Worm (Caenorhabditis elegans): ENCODE data around the gene col-184.

Gene col-184

DNA sequence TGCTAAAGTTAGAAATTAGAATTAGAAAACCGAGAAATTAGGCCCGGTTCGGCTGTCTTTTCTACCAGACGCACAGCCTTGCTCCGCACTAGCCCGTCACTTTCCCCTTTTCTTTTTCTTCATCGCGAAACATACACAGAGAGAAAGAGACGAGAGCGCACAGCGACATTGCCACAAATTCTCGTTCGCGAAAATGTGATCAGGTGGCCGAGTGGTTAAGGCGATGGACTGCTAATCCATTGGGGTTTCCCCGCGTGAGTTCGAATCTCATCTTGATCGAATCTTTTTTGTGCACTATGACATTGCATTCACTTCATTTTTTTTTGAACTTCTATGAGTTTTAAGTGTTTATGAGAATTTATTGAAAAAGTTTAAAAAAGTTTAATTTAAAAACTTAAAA, 26.8 kb upstream of the col-184 start (continued):
- no peak for TF ChIP-seq ztf-11 (tag; optimal IDR thresholded peaks at IDR 0.05)
- TF ChIP-seq nhr-67 (tag; optimal IDR thresholded peaks at IDR 0.05) = no peak
- TF ChIP-seq tbx-2 (tag; optimal IDR thresholded peaks at IDR 0.05) = peak; percentile 44
- TF ChIP-seq ama-1 (optimal IDR thresholded peaks at IDR 0.05) = no peak
- TF ChIP-seq mml-1 (tag; optimal IDR thresholded peaks at IDR 0.05) = no peak
- no peak for TF ChIP-seq ztf-4 (tag; optimal IDR thresholded peaks at IDR 0.05)
- peak; percentile 44 for TF ChIP-seq ceh-82 (tag; optimal IDR thresholded peaks at IDR 0.05)

DNA sequence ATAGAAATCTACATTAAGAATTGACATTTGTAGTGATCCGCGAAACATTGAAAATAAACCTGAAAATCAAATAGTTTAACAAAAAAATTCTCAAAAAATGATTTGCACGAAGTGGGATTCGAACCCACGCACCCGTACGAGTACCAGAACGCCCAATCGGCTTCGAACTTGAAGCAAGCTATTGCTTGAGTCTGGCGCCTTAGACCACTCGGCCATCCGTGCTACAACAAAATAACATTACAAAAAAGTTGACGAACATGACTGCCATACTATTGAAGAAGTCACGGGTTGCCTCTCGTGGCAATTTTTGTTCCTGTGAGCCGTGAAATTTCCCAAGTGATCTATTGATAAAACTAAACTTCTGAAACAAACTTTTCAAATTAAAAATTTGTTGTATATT, 26.0 kb upstream of the col-184 start:
- TF ChIP-seq zag-1 (tag; optimal IDR thresholded peaks at IDR 0.05) (no peak), fos-1 (tag; optimal IDR thresholded peaks at IDR 0.05) (no peak), nhr-11 (tag; optimal IDR thresholded peaks at IDR 0.05) (no peak), pqm-1 (tag; optimal IDR thresholded peaks at IDR 0.05) (no peak), nhr-77 (tag; optimal IDR thresholded peaks at IDR 0.05) (no peak), elt-3 (tag; optimal IDR thresholded peaks at IDR 0.05) (no peak), nfya-1 (tag; optimal IDR thresholded peaks at IDR 0.05; ENCODE audit: insufficient read depth) (no peak), elt-2 (tag; optimal IDR thresholded peaks at IDR 0.05) (no peak), fkh-10 (GFP tag; optimal IDR thresholded peaks at IDR 0.05) (no peak), ceh-16 (tag; optimal IDR thresholded peaks at IDR 0.05) (no peak), ztf-11 (tag; optimal IDR thresholded peaks at IDR 0.05) (no peak), pha-4 (tag; optimal IDR thresholded peaks at IDR 0.05) (no peak), elt-1 (tag; optimal IDR thresholded peaks at IDR 0.05) (no peak), sea-2 (GFP tag; optimal IDR thresholded peaks at IDR 0.05) (no peak), ama-1 (optimal IDR thresholded peaks at IDR 0.05) (no peak)

DNA sequence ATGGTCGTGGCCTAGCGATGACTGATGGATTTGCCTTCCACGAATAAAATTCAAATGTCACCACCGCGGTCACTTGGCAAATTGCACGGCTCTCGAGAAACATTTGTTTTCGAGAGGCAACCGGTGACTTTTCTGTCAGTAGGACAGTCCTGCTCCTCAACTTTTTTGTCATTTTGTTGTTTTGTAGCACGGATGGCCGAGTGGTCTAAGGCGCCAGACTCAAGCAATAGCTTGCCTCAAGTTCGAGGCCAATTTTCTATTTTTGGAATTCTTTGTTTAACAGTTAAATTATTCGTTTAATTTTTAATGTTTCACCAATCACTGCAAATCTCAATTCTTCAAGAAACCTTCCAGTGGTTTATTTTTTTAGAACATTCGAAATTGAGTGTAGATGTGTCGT, 25.0 kb upstream of the col-184 start:
- no peak for TF ChIP-seq daf-12 (tag; optimal IDR thresholded peaks at IDR 0.05)
- TF ChIP-seq pha-4 (tag; optimal IDR thresholded peaks at IDR 0.05) = no peak
- no peak for TF ChIP-seq nhr-237 (tag; optimal IDR thresholded peaks at IDR 0.05)
- TF ChIP-seq eor-1 (tag; optimal IDR thresholded peaks at IDR 0.05) = no peak
- TF ChIP-seq nhr-43 (tag; optimal IDR thresholded peaks at IDR 0.05; ENCODE audit: poor library complexity, severe bottlenecking) = no peak
- TF ChIP-seq nhr-67 (tag; optimal IDR thresholded peaks at IDR 0.05) = no peak
- no peak for TF ChIP-seq mdl-1 (tag; optimal IDR thresholded peaks at IDR 0.05)
- TF ChIP-seq hmg-11 (tag; optimal IDR thresholded peaks at IDR 0.05) = no peak
- TF ChIP-seq zag-1 (tag; optimal IDR thresholded peaks at IDR 0.05) = no peak
- no peak for TF ChIP-seq nhr-11 (tag; optimal IDR thresholded peaks at IDR 0.05)
- TF ChIP-seq fos-1 (tag; optimal IDR thresholded peaks at IDR 0.05) = no peak
- no peak for TF ChIP-seq ama-1 (optimal IDR thresholded peaks at IDR 0.05)
- TF ChIP-seq nhr-28 (tag; optimal IDR thresholded peaks at IDR 0.05) = no peak
- no peak for TF ChIP-seq ceh-9 (tag; optimal IDR thresholded peaks at IDR 0.05)
- TF ChIP-seq jun-1 (tag; optimal IDR thresholded peaks at IDR 0.05) = no peak
- no peak for TF ChIP-seq elt-3 (tag; optimal IDR thresholded peaks at IDR 0.05)
- TF ChIP-seq lsy-12 (tag; optimal IDR thresholded peaks at IDR 0.05) = no peak
- no peak for TF ChIP-seq fkh-2 (tag; optimal IDR thresholded peaks at IDR 0.05)
- TF ChIP-seq elt-2 (tag; optimal IDR thresholded peaks at IDR 0.05) = no peak

DNA sequence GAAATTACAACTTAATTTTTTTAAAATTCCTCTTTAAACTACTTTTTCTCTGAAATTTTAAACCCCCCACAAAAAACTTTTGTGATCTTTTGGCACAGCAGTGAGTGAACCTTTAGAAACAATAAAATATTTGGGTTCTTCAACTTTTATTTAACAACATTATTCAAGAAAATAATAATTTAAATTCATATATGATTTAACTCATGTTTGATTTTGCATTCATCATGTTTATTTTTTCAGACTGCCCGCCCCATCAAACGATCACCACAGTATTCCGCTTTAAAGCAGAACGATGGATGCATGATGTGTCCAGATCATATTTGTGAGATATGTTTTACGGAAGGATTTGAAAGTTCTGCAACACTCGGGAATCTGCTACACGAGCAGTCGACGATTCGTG, 22.8 kb upstream of the col-184 start, which contains the start of gene set-8:
set-8 (plus strand) TSS at position 301 of the 400 bp plus-strand sequence.
- no peak for TF ChIP-seq jun-1 (tag; optimal IDR thresholded peaks at IDR 0.05)
- no peak for TF ChIP-seq nhr-11 (tag; optimal IDR thresholded peaks at IDR 0.05)
- TF ChIP-seq elt-3 (tag; optimal IDR thresholded peaks at IDR 0.05) = no peak
- TF ChIP-seq egl-5 (tag; optimal IDR thresholded peaks at IDR 0.05) = no peak
- TF ChIP-seq pha-4 (tag; optimal IDR thresholded peaks at IDR 0.05) = no peak
- no peak for TF ChIP-seq ceh-28 (tag; optimal IDR thresholded peaks at IDR 0.05)
- no peak for TF ChIP-seq ama-1 (optimal IDR thresholded peaks at IDR 0.05)
- TF ChIP-seq lin-15B (tag; optimal IDR thresholded peaks at IDR 0.05) = no peak
- TF ChIP-seq pqm-1 (tag; optimal IDR thresholded peaks at IDR 0.05) = no peak
- no peak for TF ChIP-seq daf-12 (tag; optimal IDR thresholded peaks at IDR 0.05)
- TF ChIP-seq elt-1 (tag; optimal IDR thresholded peaks at IDR 0.05) = no peak
- no peak for TF ChIP-seq nfya-1 (tag; optimal IDR thresholded peaks at IDR 0.05; ENCODE audit: insufficient read depth)
- TF ChIP-seq tbx-2 (tag; optimal IDR thresholded peaks at IDR 0.05) = no peak
- no peak for TF ChIP-seq nhr-237 (tag; optimal IDR thresholded peaks at IDR 0.05)
- no peak for TF ChIP-seq ceh-82 (tag; optimal IDR thresholded peaks at IDR 0.05)
- no peak for TF ChIP-seq nhr-77 (tag; optimal IDR thresholded peaks at IDR 0.05)

DNA sequence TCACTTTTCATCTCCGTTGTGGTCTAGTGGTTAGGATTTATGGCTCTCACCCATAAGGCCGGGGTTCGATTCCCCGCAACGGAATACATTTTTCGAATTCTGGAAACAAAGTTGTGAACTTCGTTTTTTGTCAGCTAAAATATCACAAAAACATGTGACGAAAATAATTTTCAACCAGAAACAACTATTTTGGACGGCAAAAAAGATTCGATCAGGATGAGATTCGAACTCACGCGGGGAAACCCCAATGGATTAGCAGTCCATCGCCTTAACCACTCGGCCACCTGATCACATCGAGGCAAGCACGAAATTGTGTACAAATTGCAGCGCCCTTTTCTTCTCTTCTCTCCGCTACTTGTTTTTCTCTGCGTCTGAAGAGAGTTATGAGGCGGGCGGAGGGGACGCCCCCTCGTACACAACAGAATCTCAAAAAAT, 20.6 kb upstream of the col-184 start:
- peak; percentile 11 for TF ChIP-seq lin-39 (tag; optimal IDR thresholded peaks at IDR 0.05)
- peak; percentile 88 for TF ChIP-seq hmg-11 (tag; optimal IDR thresholded peaks at IDR 0.05)
- peak; percentile 62 for TF ChIP-seq elt-2 (tag; optimal IDR thresholded peaks at IDR 0.05)
- TF ChIP-seq pha-4 (tag; optimal IDR thresholded peaks at IDR 0.05) = peak; percentile 17
- peak; percentile 67 for TF ChIP-seq nfya-1 (tag; optimal IDR thresholded peaks at IDR 0.05; ENCODE audit: insufficient read depth)
- peak; percentile 39 for TF ChIP-seq egl-5 (tag; optimal IDR thresholded peaks at IDR 0.05)
- TF ChIP-seq nhr-25 (tag; optimal IDR thresholded peaks at IDR 0.05) = peak; percentile 11
- TF ChIP-seq skn-1 (tag; optimal IDR thresholded peaks at IDR 0.05) = peak; percentile 71
- TF ChIP-seq nhr-23 (tag; optimal IDR thresholded peaks at IDR 0.05) = peak; percentile 52
- TF ChIP-seq nhr-43 (tag; optimal IDR thresholded peaks at IDR 0.05; ENCODE audit: poor library complexity, severe bottlenecking) = peak; percentile 25
- peak; percentile 18 for TF ChIP-seq ceh-82 (tag; optimal IDR thresholded peaks at IDR 0.05)
- TF ChIP-seq lin-15B (tag; optimal IDR thresholded peaks at IDR 0.05) = peak; percentile 2
- TF ChIP-seq lsy-12 (tag; optimal IDR thresholded peaks at IDR 0.05) = peak; percentile 84
- TF ChIP-seq tbx-2 (tag; optimal IDR thresholded peaks at IDR 0.05) = peak; percentile 68
